Worm (Caenorhabditis elegans) whole organism, early embryonic: ENCODE data around the gene plc-3.

Experiments used
- B0310.2 ChIP-seq: sonication (generic microtip); optimal IDR thresholded peaks from 2 replicates; lab custom pipeline; 2016; ENCODE audit warnings: mild to moderate bottlenecking, missing genetic modification characterization, missing compliant biosample characterization
- F13C5.2 ChIP-seq: sonication (generic microtip); optimal IDR thresholded peaks from 2 replicates; lab custom pipeline; 2017; ENCODE audit warnings: mild to moderate bottlenecking, missing genetic modification characterization, inconsistent platforms, missing compliant biosample characterization
- aly-1 ChIP-seq: sonication (generic microtip); optimal IDR thresholded peaks from 2 replicates; lab custom pipeline; 2016; ENCODE audit warnings: missing genetic modification characterization, missing compliant biosample characterization
- ama-1 ChIP-seq: fragments of 150-350 bp; optimal IDR thresholded peaks from 2 replicates; lab custom pipeline; 2014
- ceh-36 ChIP-seq: sonication (generic microtip); optimal IDR thresholded peaks from 2 replicates; lab custom pipeline; 2016; ENCODE audit warnings: missing genetic modification characterization, inconsistent platforms, missing compliant biosample characterization
- flt-1 ChIP-seq: fragments of 200-800 bp; sonication (Bioruptor generic); IDR thresholded peaks from 2 replicates; pipeline ENCODE4 v1.3.6; 2022; ENCODE audit warnings: missing genetic modification characterization, missing compliant biosample characterization
- hmbx-1 ChIP-seq: sonication (generic microtip); optimal IDR thresholded peaks from 2 replicates; lab custom pipeline; 2016; ENCODE audit warnings: mild to moderate bottlenecking, missing genetic modification characterization, missing compliant biosample characterization
- hmg-4 ChIP-seq: fragments of 200-800 bp; sonication (Bioruptor generic); optimal IDR thresholded peaks from 2 replicates; lab custom pipeline; 2018; ENCODE audit warnings: mild to moderate bottlenecking, missing genetic modification characterization, missing compliant biosample characterization
- hnd-1 ChIP-seq: sonication (generic microtip); optimal IDR thresholded peaks from 2 replicates; lab custom pipeline; 2016; ENCODE audit warnings: missing genetic modification characterization, missing compliant biosample characterization
- pes-1 ChIP-seq: fragments of 200-800 bp; sonication (Bioruptor generic); IDR thresholded peaks from 2 replicates; pipeline ENCODE4 v1.3.6; 2022; ENCODE audit warnings: missing genetic modification reagents, missing genetic modification characterization, missing compliant biosample characterization
- tbx-37 ChIP-seq: fragments of 200-800 bp; sonication (Bioruptor generic); conservative IDR thresholded peaks from 2 replicates; pipeline ENCODE4 v1.3.6; 2022; ENCODE audit warnings: missing genetic modification reagents, missing genetic modification characterization, missing compliant biosample characterization
- tra-4 ChIP-seq: sonication (generic microtip); optimal IDR thresholded peaks from 2 replicates; lab custom pipeline; 2017; ENCODE audit warnings: missing genetic modification characterization, missing compliant biosample characterization

ce11 chrII:10261261-10261660 lies 38.6 kb downstream of the plc-3 start:
- no peak for TF ChIP-seq hnd-1 (tag; lab: Kevin White, UChicago)
- no peak for TF ChIP-seq ceh-36 (tag; lab: Kevin White, UChicago)
- no peak for TF ChIP-seq ama-1 (lab: Kevin White, UChicago)
- no peak for TF ChIP-seq tbx-37
- no peak for TF ChIP-seq F13C5.2 (tag; lab: Kevin White, UChicago)
- no peak for TF ChIP-seq flt-1
- no peak for TF ChIP-seq B0310.2 (tag; lab: Kevin White, UChicago)
- TF ChIP-seq pes-1 (GFP tag; lab: Robert Waterston, UW): no peak
- no peak for TF ChIP-seq tra-4 (tag; lab: Kevin White, UChicago)
- no peak for TF ChIP-seq hmg-4
- TF ChIP-seq aly-1: no peak
- no peak for TF ChIP-seq hmbx-1 (tag; lab: Kevin White, UChicago)
